Worm (Caenorhabditis elegans) whole organism, L1 larva: ENCODE data around the gene csn-4.

ENCODE experiments used
- C04F5.9 ChIP-seq: sonication (generic microtip); optimal IDR thresholded peaks from 2 replicates; lab custom pipeline; 2016; ENCODE audit warnings: missing genetic modification characterization, missing compliant biosample characterization
- C16A3.4 ChIP-seq: fragments of 150-350 bp; optimal IDR thresholded peaks from 2 replicates; lab custom pipeline; 2014; ENCODE audit warnings: missing biosample characterization, missing genetic modification characterization
- C34B4.2 ChIP-seq: sonication (generic microtip); optimal IDR thresholded peaks from 2 replicates; lab custom pipeline; 2017; ENCODE audit warnings: mild to moderate bottlenecking, missing genetic modification characterization, missing compliant biosample characterization
- F16B12.6 ChIP-seq: fragments of 150-350 bp; optimal IDR thresholded peaks from 2 replicates; lab custom pipeline; 2014; ENCODE audit warnings: missing biosample characterization, missing genetic modification characterization
- Y116A8C.19 ChIP-seq: sonication (generic microtip); optimal IDR thresholded peaks from 2 replicates; lab custom pipeline; 2016; ENCODE audit warnings: missing compliant biosample characterization, missing genetic modification characterization, borderline replicate concordance
- aly-2 ChIP-seq: fragments of 150-350 bp; optimal IDR thresholded peaks from 2 replicates; lab custom pipeline; 2014; ENCODE audit warnings: missing biosample characterization, missing genetic modification characterization
- blmp-1 ChIP-seq: fragments of 150-350 bp; optimal IDR thresholded peaks from 2 replicates; lab custom pipeline; 2014; ENCODE audit warnings: missing biosample characterization, missing genetic modification characterization
- ceh-63 ChIP-seq: fragments of 200-800 bp; sonication (Bioruptor generic); optimal IDR thresholded peaks from 2 replicates; lab custom pipeline; 2018; ENCODE audit warnings: mild to moderate bottlenecking, missing genetic modification characterization, missing compliant biosample characterization
- ceh-82 ChIP-seq, 3 experiments: fragments of 150-350 bp in 1 of 3; sonication (generic microtip) in 2 of 3; optimal IDR thresholded peaks; 2 replicates each; lab custom pipeline; 2014 to 2017; ENCODE audit warnings: missing biosample characterization in 3 of 3, missing genetic modification characterization in 3 of 3
- dpl-1 ChIP-seq, 3 experiments: fragments of 150-350 bp in 2 of 3; sonication (generic microtip) in 1 of 3; optimal IDR thresholded peaks; 2 replicates each; lab custom pipeline; 2014 to 2017; ENCODE audit warnings: missing biosample characterization in 3 of 3, missing genetic modification characterization in 3 of 3, missing genetic modification reagents in 3 of 3
- dsc-1 ChIP-seq: sonication (generic microtip); optimal IDR thresholded peaks from 2 replicates; lab custom pipeline; 2016; ENCODE audit warnings: mild to moderate bottlenecking, missing genetic modification characterization, missing compliant biosample characterization
- egl-13 ChIP-seq: sonication (generic microtip); optimal IDR thresholded peaks from 2 replicates; lab custom pipeline; 2016; ENCODE audit warnings: missing genotype, missing genetic modification reagents, missing genetic modification characterization, missing compliant biosample characterization
- egl-27 ChIP-seq, 2 experiments: fragments of 150-350 bp in 1 of 2; sonication (generic microtip); optimal IDR thresholded peaks; 3 replicates each; lab custom pipeline; 2017 to 2018; ENCODE audit warnings: missing biosample characterization in 2 of 2, missing genetic modification characterization in 2 of 2, missing genetic modification reagents in 2 of 2
- elt-2 ChIP-seq: sonication (generic microtip); optimal IDR thresholded peaks from 2 replicates; lab custom pipeline; 2016; ENCODE audit warnings: missing genetic modification characterization, mild to moderate bottlenecking, inconsistent platforms, missing compliant biosample characterization, missing genetic modification reagents
- elt-3 ChIP-seq, 6 experiments: fragments of 150-350 bp in 1 of 6; sonication (generic microtip); optimal IDR thresholded peaks; 2 replicates each; lab custom pipeline; 2017 to 2018; ENCODE audit warnings: missing biosample characterization in 6 of 6, missing genetic modification characterization in 6 of 6, inconsistent platforms in 1 of 6
- irx-1 ChIP-seq: sonication (generic microtip); optimal IDR thresholded peaks from 2 replicates; lab custom pipeline; 2016; ENCODE audit warnings: missing genetic modification characterization, missing compliant biosample characterization
- isw-1 ChIP-seq: fragments of 200-800 bp; sonication (Bioruptor generic); IDR thresholded peaks from 2 replicates; pipeline ENCODE4 v1.3.6; 2022; ENCODE audit warnings: missing genetic modification characterization, missing compliant biosample characterization
- jun-1 ChIP-seq: fragments of 150-350 bp; optimal IDR thresholded peaks from 2 replicates; lab custom pipeline; 2014; ENCODE audit warnings: missing biosample characterization, missing genetic modification reagents, missing genetic modification characterization
- lin-35 ChIP-seq, 2 experiments: fragments of 150-350 bp; optimal IDR thresholded peaks; 2 replicates each; lab custom pipeline; 2014; ENCODE audit warnings: missing biosample characterization in 2 of 2, missing genetic modification characterization in 2 of 2, missing genetic modification reagents in 2 of 2
- lir-3 ChIP-seq: sonication (generic microtip); optimal IDR thresholded peaks from 2 replicates; lab custom pipeline; 2016; ENCODE audit warnings: mild to moderate bottlenecking, missing genetic modification characterization, moderate library complexity, missing compliant biosample characterization; ENCODE audit not compliant: poor library complexity
- lsy-2 ChIP-seq, 2 experiments: fragments of 150-350 bp; optimal IDR thresholded peaks; 2 replicates each; lab custom pipeline; 2014; ENCODE audit warnings: missing biosample characterization in 2 of 2, missing genetic modification characterization in 2 of 2
- mdl-1 ChIP-seq, 2 experiments: fragments of 150-350 bp; optimal IDR thresholded peaks; 2 replicates each; lab custom pipeline; 2014 to 2017; ENCODE audit warnings: missing biosample characterization in 2 of 2, missing genetic modification characterization in 2 of 2, inconsistent platforms in 1 of 2
- mep-1 ChIP-seq: fragments of 150-350 bp; optimal IDR thresholded peaks from 2 replicates; lab custom pipeline; 2014; ENCODE audit warnings: missing biosample characterization, missing genetic modification characterization
- nhr-11 ChIP-seq: fragments of 150-350 bp; optimal IDR thresholded peaks from 2 replicates; lab custom pipeline; 2014; ENCODE audit warnings: missing biosample characterization, missing genetic modification characterization
- nhr-28 ChIP-seq: fragments of 150-350 bp; optimal IDR thresholded peaks from 2 replicates; lab custom pipeline; 2014; ENCODE audit warnings: missing biosample characterization, missing genetic modification characterization
- nhr-76 ChIP-seq: sonication (generic microtip); optimal IDR thresholded peaks from 2 replicates; lab custom pipeline; 2017; ENCODE audit warnings: missing biosample characterization, missing genetic modification characterization
- nhr-90 ChIP-seq: sonication (generic microtip); optimal IDR thresholded peaks from 2 replicates; lab custom pipeline; 2016; ENCODE audit warnings: mild to moderate bottlenecking, missing genetic modification characterization, missing compliant biosample characterization; ENCODE audit not compliant: poor library complexity
- pqm-1 ChIP-seq: sonication (generic microtip); optimal IDR thresholded peaks from 3 replicates; lab custom pipeline; 2017; ENCODE audit warnings: missing biosample characterization, missing genetic modification characterization
- rnt-1 ChIP-seq: sonication (generic microtip); optimal IDR thresholded peaks from 2 replicates; lab custom pipeline; 2016; ENCODE audit warnings: mild to moderate bottlenecking, missing genetic modification characterization, moderate library complexity, missing compliant biosample characterization
- swsn-7 ChIP-seq: sonication (generic microtip); optimal IDR thresholded peaks from 2 replicates; lab custom pipeline; 2016; ENCODE audit warnings: missing genetic modification characterization, missing compliant biosample characterization
- tlp-1 ChIP-seq: fragments of 150-350 bp; optimal IDR thresholded peaks from 2 replicates; lab custom pipeline; 2014; ENCODE audit warnings: missing biosample characterization, missing genetic modification characterization
- unc-130 ChIP-seq: fragments of 150-350 bp; optimal IDR thresholded peaks from 2 replicates; lab custom pipeline; 2017; ENCODE audit warnings: missing biosample characterization, missing genetic modification characterization, inconsistent platforms
- unc-30 ChIP-seq: sonication (generic microtip); optimal IDR thresholded peaks from 2 replicates; lab custom pipeline; 2017; ENCODE audit warnings: missing biosample characterization, missing genetic modification characterization
- unc-86 ChIP-seq: sonication (generic microtip); optimal IDR thresholded peaks from 2 replicates; lab custom pipeline; 2016; ENCODE audit warnings: missing genetic modification characterization, missing compliant biosample characterization
- xbp-1 ChIP-seq: sonication (generic microtip); optimal IDR thresholded peaks from 2 replicates; lab custom pipeline; 2016; ENCODE audit warnings: missing genetic modification characterization, missing compliant biosample characterization
- zip-4 ChIP-seq: fragments of 200-800 bp; sonication (Bioruptor generic); optimal IDR thresholded peaks from 2 replicates; lab custom pipeline; 2018; ENCODE audit warnings: mild to moderate bottlenecking, missing genetic modification characterization, moderate library complexity, missing compliant biosample characterization
- ztf-11 ChIP-seq, 2 experiments: sonication (generic microtip); optimal IDR thresholded peaks; 2 replicates each; lab custom pipeline; 2016 to 2017; ENCODE audit warnings: missing genetic modification characterization in 2 of 2, missing biosample characterization in 1 of 2, missing compliant biosample characterization in 1 of 2

The csn-4 gene

ce11 chrIV:1093870-1094564 is 7.2 kb upstream of the csn-4 start, which contains the start of the genes cct-8 and Y55F3AR.2 (continued):
- peak; percentile 98 for TF ChIP-seq jun-1 (tag; lab: Kevin White, UChicago)
- peak; percentile 66 for TF ChIP-seq blmp-1 (tag; lab: Kevin White, UChicago)
- peak; percentile 97 for TF ChIP-seq nhr-90 (tag; lab: Kevin White, UChicago)
- TF ChIP-seq mep-1 (tag; lab: Kevin White, UChicago), result peak; percentile 97
- no peak for TF ChIP-seq pqm-1 (tag; lab: Kevin White, UChicago)
- TF ChIP-seq Y116A8C.19 (tag; lab: Kevin White, UChicago), result peak; percentile 36
- peak; percentile 23 for TF ChIP-seq nhr-28 (tag; lab: Kevin White, UChicago)
- peak in 1 of 2 experiments; percentile 87 for TF ChIP-seq mdl-1 (tag; optimal IDR thresholded peaks at IDR 0.05; lab: Kevin White, UChicago)
- peak; percentile 97 for TF ChIP-seq aly-2 (tag; lab: Kevin White, UChicago)
- TF ChIP-seq swsn-7 (tag; lab: Kevin White, UChicago), result peak; percentile 99
- peak in 1 of 2 experiments; percentile 92 for TF ChIP-seq ztf-11 (tag; optimal IDR thresholded peaks at IDR 0.05; lab: Kevin White, UChicago)
- TF ChIP-seq C04F5.9 (tag; lab: Kevin White, UChicago), result peak; percentile 100
- peak; percentile 99 for TF ChIP-seq dsc-1 (tag; lab: Kevin White, UChicago)
- TF ChIP-seq egl-27 (tag; optimal IDR thresholded peaks at IDR 0.05; lab: Kevin White, UChicago), result peak in 1 of 2 experiments; percentile 22
- peak; percentile 78 for TF ChIP-seq ceh-63 (GFP tag; lab: Kevin White, UChicago)
- peak; percentile 96 for TF ChIP-seq C16A3.4 (tag; lab: Kevin White, UChicago)
- peak; percentile 98 for TF ChIP-seq unc-86
- peak; percentile 100 for TF ChIP-seq lsy-2 (tag; optimal IDR thresholded peaks at IDR 0.05; lab: Kevin White, UChicago)
- peak; percentile 99 for TF ChIP-seq isw-1 (GFP tag; lab: Robert Waterston, UW)
- TF ChIP-seq rnt-1 (tag; lab: Kevin White, UChicago), result peak; percentile 97
- peak; percentile 95 to 99 (median 99) for TF ChIP-seq ceh-82 (tag; optimal IDR thresholded peaks at IDR 0.05; lab: Kevin White, UChicago)
- peak; percentile 97 for TF ChIP-seq irx-1 (tag; lab: Kevin White, UChicago)
- TF ChIP-seq nhr-11 (tag; lab: Kevin White, UChicago), result peak; percentile 92
- peak; percentile 97 for TF ChIP-seq zip-4 (GFP tag; lab: Kevin White, UChicago)
- peak; percentile 92 for TF ChIP-seq unc-130
- peak; percentile 97 for TF ChIP-seq C34B4.2 (tag; lab: Kevin White, UChicago)
- TF ChIP-seq lir-3 (tag; lab: Kevin White, UChicago), result no peak
- peak; percentile 100 for TF ChIP-seq F16B12.6 (tag; lab: Kevin White, UChicago)
- TF ChIP-seq nhr-76, result no peak
- TF ChIP-seq unc-30 (tag; lab: Kevin White, UChicago), result peak; percentile 70
- TF ChIP-seq xbp-1 (tag; lab: Kevin White, UChicago), result peak; percentile 97
- peak; percentile 89 to 93 for TF ChIP-seq lin-35 (GFP tag; optimal IDR thresholded peaks at IDR 0.05; lab: Kevin White, UChicago)
- peak in 3 of 6 experiments; percentile 36 to 95 (median 91) for TF ChIP-seq elt-3 (tag; optimal IDR thresholded peaks at IDR 0.05; lab: Kevin White, UChicago)

- no peak for TF ChIP-seq egl-13 (tag; lab: Kevin White, UChicago)
- TF ChIP-seq jun-1 (tag; lab: Kevin White, UChicago), result peak; percentile 52
- peak; percentile 52 for TF ChIP-seq tlp-1 (tag; lab: Kevin White, UChicago)
- no peak for TF ChIP-seq unc-130
- peak; percentile 88 for TF ChIP-seq elt-2 (tag; lab: Kevin White, UChicago)
- no peak for TF ChIP-seq dpl-1 (GFP tag; optimal IDR thresholded peaks at IDR 0.05; lab: Kevin White, UChicago)
- peak; percentile 76 for TF ChIP-seq pqm-1 (tag; lab: Kevin White, UChicago)
Measured at ce11 chrIV:1075484-1075883, 11.3 kb downstream of the csn-4 start.
